Worm (Caenorhabditis elegans): Measurements from ENCODE around the gene F59A7.11.

DNA sequence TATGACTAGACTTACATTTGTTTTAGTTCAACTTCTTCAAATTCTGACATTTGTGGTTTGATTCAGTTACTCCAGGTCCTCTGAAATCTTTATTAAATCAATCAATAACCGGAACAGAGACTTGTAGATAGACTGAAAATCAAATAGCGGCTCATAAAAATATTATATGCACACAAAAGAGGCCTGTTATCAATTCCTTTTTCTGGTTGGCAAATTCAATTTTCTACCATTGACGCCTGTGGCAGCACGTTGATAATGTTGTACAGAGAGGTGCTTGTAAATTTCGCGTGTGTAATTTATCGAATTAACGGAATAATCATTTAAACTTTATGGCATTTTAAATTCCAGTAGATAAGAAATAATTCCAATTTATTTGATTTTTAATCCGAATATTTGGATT is 26.8 kb downstream of the F59A7.11 start, which contains the start of gene T08B1.1:
- TF ChIP-seq T22C8.4 (GFP tag; IDR thresholded peaks at IDR 0.05), result no peak
- no peak for TF ChIP-seq flt-1 (GFP tag; IDR thresholded peaks at IDR 0.05)
- TF ChIP-seq tab-1 (GFP tag; IDR thresholded peaks at IDR 0.05), result no peak
- TF ChIP-seq ref-1 (GFP tag; conservative IDR thresholded peaks at IDR 0.05), result no peak
- TF ChIP-seq ztf-23 (GFP tag; IDR thresholded peaks at IDR 0.05), result no peak
- TF ChIP-seq cog-1 (tag; optimal IDR thresholded peaks at IDR 0.05), result no peak
- TF ChIP-seq klf-2 (GFP tag; conservative IDR thresholded peaks at IDR 0.05), result no peak
- TF ChIP-seq med-1 (GFP tag; optimal IDR thresholded peaks at IDR 0.05; ENCODE audit: insufficient read depth), result no peak

All from whole organism, midembryonic.